Fruit fly (Drosophila melanogaster) whole organism, embryonic: ENCODE measurements around the gene CG1983.

Experiments used
- BEAF-32 ChIP-seq: fragments of 200-800 bp; sonication (Bioruptor generic); optimal IDR thresholded peaks from 3 replicates; lab custom pipeline; 2017; ENCODE audit warnings: missing biosample characterization, missing genetic modification characterization, mild to moderate bottlenecking, moderate library complexity, missing genetic modification reagents
- CG10979 ChIP-seq: fragments of 200-800 bp; sonication (Bioruptor generic); optimal IDR thresholded peaks from 2 replicates; lab custom pipeline; 2018; ENCODE audit warnings: missing biosample characterization, mild to moderate bottlenecking, missing genetic modification characterization, moderate library complexity
- CG11504 ChIP-seq: fragments of 200-800 bp; sonication (Bioruptor generic); optimal IDR thresholded peaks from 3 replicates; lab custom pipeline; 2019; ENCODE audit warnings: missing biosample characterization, mild to moderate bottlenecking, missing genetic modification characterization, moderate library complexity
- CG12391 ChIP-seq: fragments of 200-800 bp; sonication (Bioruptor generic); optimal IDR thresholded peaks from 3 replicates; lab custom pipeline; 2018; ENCODE audit warnings: missing biosample characterization, mild to moderate bottlenecking, missing genetic modification characterization, moderate library complexity
- CG13775 ChIP-seq: fragments of 200-800 bp; sonication (Bioruptor generic); optimal IDR thresholded peaks from 3 replicates; lab custom pipeline; 2017; ENCODE audit warnings: missing biosample characterization, mild to moderate bottlenecking, missing genetic modification characterization
- CG14014 ChIP-seq: fragments of 200-800 bp; sonication (Bioruptor generic); IDR thresholded peaks from 2 replicates; pipeline ENCODE4 v1.3.6; 2022; ENCODE audit warnings: missing biosample characterization, missing genetic modification characterization
- CG18764 ChIP-seq: fragments of 200-800 bp; sonication (Bioruptor generic); optimal IDR thresholded peaks from 3 replicates; lab custom pipeline; 2016; ENCODE audit warnings: missing biosample characterization, missing genetic modification characterization
- CG2120 ChIP-seq: fragments of 200-800 bp; sonication (Bioruptor generic); optimal IDR thresholded peaks from 3 replicates; lab custom pipeline; 2016; ENCODE audit warnings: missing biosample characterization, missing genetic modification characterization
- CG2712 ChIP-seq: fragments of 200-800 bp; optimal IDR thresholded peaks from 3 replicates; lab custom pipeline; 2019; ENCODE audit warnings: missing biosample characterization, mild to moderate bottlenecking, missing genetic modification characterization, moderate library complexity
- CG31388 ChIP-seq: fragments of 200-800 bp; sonication (Bioruptor generic); optimal IDR thresholded peaks from 2 replicates; lab custom pipeline; 2016; ENCODE audit warnings: missing biosample characterization, missing genetic modification characterization
- CG31441 ChIP-seq: fragments of 200-800 bp; sonication (Bioruptor generic); IDR thresholded peaks from 2 replicates; pipeline ENCODE4 v1.3.6; 2022; ENCODE audit warnings: missing biosample characterization, missing genetic modification characterization
- CG3163 ChIP-seq: fragments of 200-800 bp; sonication (Bioruptor generic); optimal IDR thresholded peaks from 3 replicates; lab custom pipeline; 2016; ENCODE audit warnings: missing biosample characterization, missing genetic modification characterization
- CG33213 ChIP-seq: fragments of 200-800 bp; sonication (Bioruptor generic); optimal IDR thresholded peaks from 3 replicates; lab custom pipeline; 2016; ENCODE audit warnings: missing biosample characterization, missing genetic modification characterization
- CG4404 ChIP-seq: fragments of 200-800 bp; sonication (Bioruptor generic); IDR thresholded peaks from 2 replicates; pipeline ENCODE4 v1.3.6; 2022; ENCODE audit warnings: missing biosample characterization, missing genetic modification characterization
- CG8388 ChIP-seq: fragments of 200-800 bp; sonication (Bioruptor generic); optimal IDR thresholded peaks from 2 replicates; lab custom pipeline; 2019; ENCODE audit warnings: missing biosample characterization, mild to moderate bottlenecking, missing genetic modification characterization, moderate library complexity
- CG9215 ChIP-seq: fragments of 200-800 bp; sonication (Bioruptor generic); IDR thresholded peaks from 2 replicates; pipeline ENCODE4 v1.3.6; 2022; ENCODE audit warnings: missing biosample characterization, missing genetic modification characterization
- CG9727 ChIP-seq: fragments of 200-800 bp; sonication (Bioruptor generic); optimal IDR thresholded peaks from 3 replicates; lab custom pipeline; 2017; ENCODE audit warnings: missing biosample characterization, mild to moderate bottlenecking, missing genetic modification characterization
- H15 ChIP-seq: fragments of 200-800 bp; sonication (Bioruptor generic); IDR thresholded peaks from 3 replicates; pipeline ENCODE4 v1.3.6; 2022; ENCODE audit warnings: missing biosample characterization, missing genetic modification characterization
- Hr3 ChIP-seq: fragments of 200-800 bp; sonication (Bioruptor generic); optimal IDR thresholded peaks from 3 replicates; lab custom pipeline; 2016; ENCODE audit warnings: missing biosample characterization, missing genetic modification characterization
- Mes4 ChIP-seq: fragments of 200-800 bp; sonication (Bioruptor generic); optimal IDR thresholded peaks from 2 replicates; lab custom pipeline; 2016; ENCODE audit warnings: missing biosample characterization, missing genetic modification characterization
- Oaz ChIP-seq: fragments of 200-800 bp; sonication (Bioruptor generic); IDR thresholded peaks from 2 replicates; pipeline ENCODE4 v1.3.6; 2022; ENCODE audit warnings: missing biosample characterization, missing genetic modification characterization
- Oli ChIP-seq: fragments of 200-800 bp; sonication (Bioruptor generic); optimal IDR thresholded peaks from 2 replicates; lab custom pipeline; 2018; ENCODE audit warnings: missing biosample characterization, mild to moderate bottlenecking, missing genetic modification characterization, moderate library complexity
- Poxn ChIP-seq: fragments of 200-800 bp; sonication (Bioruptor generic); IDR thresholded peaks from 2 replicates; pipeline ENCODE4 v1.3.6; 2022; ENCODE audit warnings: missing biosample characterization, missing genetic modification characterization
- Sox100B ChIP-seq: fragments of 200-800 bp; sonication (Bioruptor generic); optimal IDR thresholded peaks from 3 replicates; lab custom pipeline; 2018; ENCODE audit warnings: missing biosample characterization, mild to moderate bottlenecking, missing genetic modification characterization
- Sox102F ChIP-seq: fragments of 200-800 bp; sonication (Bioruptor generic); optimal IDR thresholded peaks from 2 replicates; lab custom pipeline; 2018; ENCODE audit warnings: missing biosample characterization, mild to moderate bottlenecking, missing genetic modification characterization, moderate library complexity
- Sry-β ChIP-seq: fragments of 200-800 bp; sonication (Bioruptor generic); optimal IDR thresholded peaks from 2 replicates; lab custom pipeline; 2018; ENCODE audit warnings: missing biosample characterization, mild to moderate bottlenecking, missing genetic modification characterization, moderate library complexity
- Taf1 ChIP-seq: fragments of 200-800 bp; sonication (Bioruptor generic); IDR thresholded peaks from 2 replicates; pipeline ENCODE4 v1.3.6; 2022; ENCODE audit warnings: missing biosample characterization, missing genetic modification characterization
- Xbp1 ChIP-seq: fragments of 200-800 bp; sonication (Bioruptor generic); optimal IDR thresholded peaks from 3 replicates; lab custom pipeline; 2016; ENCODE audit warnings: missing biosample characterization, mild to moderate bottlenecking, missing genetic modification characterization
- ap ChIP-seq: fragments of 200-800 bp; sonication (Bioruptor generic); IDR thresholded peaks from 2 replicates; pipeline ENCODE4 v1.3.6; 2022; ENCODE audit warnings: missing biosample characterization, missing genetic modification characterization
- az2 ChIP-seq: fragments of 200-800 bp; sonication (Bioruptor generic); optimal IDR thresholded peaks from 3 replicates; lab custom pipeline; 2016; ENCODE audit warnings: missing biosample characterization, missing genetic modification characterization
- ci ChIP-seq: fragments of 200-800 bp; sonication (Bioruptor generic); IDR thresholded peaks from 3 replicates; pipeline ENCODE4 v1.3.6; 2022; ENCODE audit warnings: missing biosample characterization, missing genetic modification characterization
- danr ChIP-seq: fragments of 200-800 bp; sonication (Bioruptor generic); IDR thresholded peaks from 2 replicates; pipeline ENCODE4 v1.3.6; 2022; ENCODE audit warnings: missing biosample characterization, missing genetic modification characterization
- dmrt99B ChIP-seq: fragments of 200-800 bp; sonication (Bioruptor generic); optimal IDR thresholded peaks from 2 replicates; lab custom pipeline; 2018; ENCODE audit warnings: missing biosample characterization, mild to moderate bottlenecking, missing genetic modification characterization, moderate library complexity
- dysf ChIP-seq: fragments of 200-800 bp; sonication (Bioruptor generic); IDR thresholded peaks from 3 replicates; pipeline ENCODE4 v1.3.6; 2022; ENCODE audit warnings: missing biosample characterization, missing genetic modification characterization
- gce ChIP-seq: fragments of 200-800 bp; sonication (Bioruptor generic); IDR thresholded peaks from 3 replicates; pipeline ENCODE4 v1.3.6; 2022; ENCODE audit warnings: missing biosample characterization, missing genetic modification characterization
- grau ChIP-seq: fragments of 200-800 bp; optimal IDR thresholded peaks from 3 replicates; lab custom pipeline; 2019; ENCODE audit warnings: missing biosample characterization, mild to moderate bottlenecking, missing genetic modification characterization, moderate library complexity
- hbn ChIP-seq: fragments of 200-800 bp; sonication (Bioruptor generic); IDR thresholded peaks from 2 replicates; pipeline ENCODE4 v1.3.6; 2022; ENCODE audit warnings: missing biosample characterization, missing genetic modification characterization; ENCODE audit not compliant: partially characterized antibody
- lov ChIP-seq, 2 experiments: fragments of 200-800 bp in 1 of 2; fragments of >200 bp in 1 of 2; sonication (Bioruptor generic) in 1 of 2; IDR thresholded peaks in 1 of 2; optimal IDR thresholded peaks in 1 of 2; 2 replicates in 1 of 2; 3 replicates in 1 of 2; pipeline versions ENCODE4 v1.3.6 to Lab custom; 2017 to 2022; ENCODE audit warnings: missing biosample characterization in 1 of 2, missing genetic modification characterization in 1 of 2
- nmo ChIP-seq: fragments of 200-800 bp; sonication (Bioruptor generic); optimal IDR thresholded peaks from 2 replicates; lab custom pipeline; 2018; ENCODE audit warnings: missing biosample characterization, mild to moderate bottlenecking, missing genetic modification characterization, moderate library complexity
- otp ChIP-seq: fragments of 200-800 bp; sonication (Bioruptor generic); IDR thresholded peaks from 3 replicates; pipeline ENCODE4, ENCODE4 v1.3.6; 2022; ENCODE audit warnings: missing biosample characterization, missing genetic modification characterization
- pan ChIP-seq, 4 experiments: fragments of >200 bp in 3 of 4; fragments of 200-800 bp in 1 of 4; sonication (Bioruptor generic) in 1 of 4; optimal IDR thresholded peaks in 3 of 4; IDR thresholded peaks in 1 of 4; 2 replicates each; pipeline versions ENCODE4 v1.3.6 to Lab custom; 2017 to 2022; ENCODE audit warnings: missing biosample characterization in 2 of 4, missing genetic modification characterization in 2 of 4, mixed read lengths in 1 of 4
- prd ChIP-seq, 3 experiments: fragments of >200 bp in 2 of 3; fragments of 200-800 bp in 1 of 3; sonication (Bioruptor generic) in 1 of 3; optimal IDR thresholded peaks in 2 of 3; IDR thresholded peaks in 1 of 3; 2 replicates in 2 of 3; 3 replicates in 1 of 3; pipeline versions ENCODE4 v1.3.6 to Lab custom; 2017 to 2022; ENCODE audit warnings: missing biosample characterization in 1 of 3, missing genetic modification characterization in 1 of 3
- sens ChIP-seq: fragments of 200-800 bp; sonication (Bioruptor generic); peaks from one replicate; lab custom pipeline; 2016; ENCODE audit warnings: missing biosample characterization, missing genetic modification characterization
- ssp ChIP-seq: fragments of 200-800 bp; sonication (Bioruptor generic); IDR thresholded peaks from 2 replicates; pipeline ENCODE4 v1.3.6; 2022; ENCODE audit warnings: missing biosample characterization, missing genetic modification characterization
- stc ChIP-seq: fragments of 200-800 bp; sonication (Bioruptor generic); IDR thresholded peaks from 2 replicates; pipeline ENCODE4 v1.3.6; 2022; ENCODE audit warnings: missing biosample characterization, missing genetic modification characterization
- tgo ChIP-seq: fragments of 200-800 bp; sonication (Bioruptor generic); IDR thresholded peaks from 3 replicates; pipeline ENCODE4 v1.3.6; 2022; ENCODE audit warnings: missing biosample characterization, missing genetic modification characterization
- unpg ChIP-seq: fragments of 200-800 bp; sonication (Bioruptor generic); optimal IDR thresholded peaks from 3 replicates; lab custom pipeline; 2018; ENCODE audit warnings: missing biosample characterization, mild to moderate bottlenecking, missing genetic modification characterization, moderate library complexity
- vvl ChIP-seq: fragments of 200-800 bp; sonication (Bioruptor generic); IDR thresholded peaks from 2 replicates; pipeline ENCODE4 v1.3.6; 2022; ENCODE audit warnings: missing biosample characterization, missing genetic modification characterization
- zen ChIP-seq: fragments of 200-800 bp; sonication (Bioruptor generic); optimal IDR thresholded peaks from 3 replicates; lab custom pipeline; 2018; ENCODE audit warnings: missing biosample characterization, mild to moderate bottlenecking, missing genetic modification characterization, moderate library complexity

CG1983 gene

dm6 chr3R:30222236-30222635 is 44.7 kb upstream of the CG1983 start:
- peak; percentile 19; the same call in 1 of the 2 replicates for TF ChIP-seq CG14014 (GFP tag; lab: Robert Waterston, UW)
- TF ChIP-seq Hr3 (GFP tag; lab: Kevin White, UChicago) = no peak
- no peak for TF ChIP-seq Poxn
- no peak for TF ChIP-seq Taf1 (GFP tag; lab: Robert Waterston, UW)
- TF ChIP-seq Sox102F (GFP tag; lab: Kevin White, UChicago) = peak; percentile 35
- TF ChIP-seq CG3163 (GFP tag; lab: Kevin White, UChicago) = no peak
- peak; percentile 47 for TF ChIP-seq zen (tag; lab: Kevin White, UChicago)
- TF ChIP-seq vvl (GFP tag; lab: Robert Waterston, UW) = peak; percentile 46; the same call in 1 of the 2 replicates
- TF ChIP-seq Mes4 (GFP tag; lab: Kevin White, UChicago) = no peak
- no peak for TF ChIP-seq CG9215 (GFP tag; lab: Robert Waterston, UW)
- TF ChIP-seq ssp (GFP tag; lab: Robert Waterston, UW) = no peak
- peak; percentile 61 for TF ChIP-seq CG12391 (tag; lab: Kevin White, UChicago)
- TF ChIP-seq dysf (GFP tag; lab: Robert Waterston, UW) = 0 out of 3 replicates have a peak, but pooled peaks have one; percentile 6
- no peak for TF ChIP-seq Oaz (GFP tag; lab: Robert Waterston, UW)
- peak; percentile 14 for TF ChIP-seq CG13775 (GFP tag; lab: Kevin White, UChicago)
- no peak for TF ChIP-seq hbn (GFP tag; lab: Robert Waterston, UW)
- TF ChIP-seq dmrt99B (tag; lab: Kevin White, UChicago) = peak; percentile 13
- no peak for TF ChIP-seq CG31388
- 0 out of 3 replicates have a peak, but pooled peaks have one; percentile 14 for TF ChIP-seq H15 (GFP tag; lab: Robert Waterston, UW)
- peak; percentile 16 for TF ChIP-seq az2 (GFP tag; lab: Kevin White, UChicago)
- peak; percentile 41 for TF ChIP-seq unpg (GFP tag; lab: Kevin White, UChicago)
- no peak for TF ChIP-seq CG18764 (GFP tag; lab: Kevin White, UChicago)
- peak; percentile 60; the same call in 1 of the 3 replicates for TF ChIP-seq ci (GFP tag; lab: Robert Waterston, UW)
- TF ChIP-seq nmo (GFP tag; lab: Kevin White, UChicago) = peak; percentile 12
- no peak for TF ChIP-seq gce
- TF ChIP-seq CG2712 (tag; lab: Kevin White, UChicago) = peak; percentile 55
- no peak for TF ChIP-seq pan (optimal IDR thresholded peaks at IDR 0.05; lab: Kevin White, UChicago)
- TF ChIP-seq pan (GFP tag; optimal IDR thresholded peaks at IDR 0.05 in 1 of 2, IDR thresholded peaks at IDR 0.05 in 1 of 2) = peak in 1 of 2 experiments; percentile 50
- TF ChIP-seq Xbp1 (GFP tag; lab: Kevin White, UChicago) = peak; percentile 33
- TF ChIP-seq lov (optimal IDR thresholded peaks at IDR 0.05; lab: Kevin White, UChicago) = no peak
- 0 out of 3 replicates have a peak, but pooled peaks have one; percentile 31 for TF ChIP-seq lov (GFP tag; IDR thresholded peaks at IDR 0.05; lab: Robert Waterston, UW)
- TF ChIP-seq CG8388 (GFP tag; lab: Kevin White, UChicago) = peak; percentile 19
- TF ChIP-seq BEAF-32 (GFP tag; lab: Kevin White, UChicago) = no peak
- TF ChIP-seq CG11504 = peak; percentile 34
- peak; percentile 73 for TF ChIP-seq Sry-β (GFP tag; lab: Kevin White, UChicago)
- no peak for TF ChIP-seq prd (optimal IDR thresholded peaks at IDR 0.05; lab: Kevin White, UChicago)
- peak; percentile 71; the same call in 2 of the 3 replicates for TF ChIP-seq prd (GFP tag; IDR thresholded peaks at IDR 0.05; lab: Robert Waterston, UW)
- TF ChIP-seq tgo (GFP tag; lab: Robert Waterston, UW) = 0 out of 3 replicates have a peak, but pooled peaks have one; percentile 16
- 0 out of 3 replicates have a peak, but pooled peaks have one; percentile 12 for TF ChIP-seq otp (GFP tag; lab: Robert Waterston, UW)
- peak; percentile 44 for TF ChIP-seq CG31441 (GFP tag; lab: Robert Waterston, UW)
- peak; percentile 43; the same call in 1 of the 2 replicates for TF ChIP-seq stc (GFP tag; lab: Robert Waterston, UW)
- TF ChIP-seq sens (GFP tag; lab: Kevin White, UChicago) = peak; percentile 46
- peak; percentile 57 for TF ChIP-seq CG10979 (tag; lab: Kevin White, UChicago)
- TF ChIP-seq CG9727 (GFP tag; lab: Kevin White, UChicago) = peak; percentile 20
- TF ChIP-seq CG2120 = peak; percentile 1
- TF ChIP-seq danr = no peak
- peak; percentile 28 for TF ChIP-seq Oli
- no peak for TF ChIP-seq ap
- no peak for TF ChIP-seq CG33213 (GFP tag; lab: Kevin White, UChicago)
- peak; percentile 8 for TF ChIP-seq Sox100B (GFP tag; lab: Kevin White, UChicago)
- peak; percentile 41; the same call in 1 of the 2 replicates for TF ChIP-seq CG4404
- peak; percentile 18 for TF ChIP-seq grau (tag; lab: Kevin White, UChicago)
